Comparison of ENCODE assay signal across 5 worm cellular contexts in genomic region chrIV:7815683-7816183, ce11.
TF ChIP-seq lines count a peak whose summit lies in the region.

Gene cdgs-1 (minus strand): TSS chrIV:7815733.

TF ChIP-seq in whole organism, L1 larva, 84 proteins besides CTCF, POLR2A, EP300 and RAD21 (continued from another document and continues in another):
- TF ChIP-seq lin-15B (tag; optimal IDR thresholded peaks at IDR 0.05; lab: Kevin White, UChicago) (no peak), zip-4 (GFP tag; optimal IDR thresholded peaks at IDR 0.05; lab: Kevin White, UChicago) (no peak), skn-1 (tag; optimal IDR thresholded peaks at IDR 0.05; lab: Kevin White, UChicago) (peak; percentile 21), aha-1 (tag; optimal IDR thresholded peaks at IDR 0.05; lab: Kevin White, UChicago) (no peak), lin-13 (GFP tag; optimal IDR thresholded peaks at IDR 0.05; lab: Kevin White, UChicago) (no peak), isw-1 (GFP tag; IDR thresholded peaks at IDR 0.05; lab: Robert Waterston, UW) (no peak), hlh-17 (GFP tag; optimal IDR thresholded peaks at IDR 0.05; lab: Kevin White, UChicago; ENCODE audit: borderline replicate concordance) (no peak), hlh-4 (tag; optimal IDR thresholded peaks at IDR 0.05; lab: Kevin White, UChicago) (no peak), nhr-19 (GFP tag; conservative IDR thresholded peaks at IDR 0.05; lab: Robert Waterston, UW) (no peak), egl-27 (tag; optimal IDR thresholded peaks at IDR 0.05; lab: Kevin White, UChicago) (no peak), jun-1 (tag; optimal IDR thresholded peaks at IDR 0.05; lab: Kevin White, UChicago) (no peak), lin-14 (GFP tag; optimal IDR thresholded peaks at IDR 0.05; lab: Kevin White, UChicago) (peak; percentile 85), rnt-1 (tag; optimal IDR thresholded peaks at IDR 0.05; lab: Kevin White, UChicago) (peak; percentile 23), ztf-4 (tag; optimal IDR thresholded peaks at IDR 0.05; lab: Kevin White, UChicago) (no peak), nhr-237 (tag; optimal IDR thresholded peaks at IDR 0.05; lab: Kevin White, UChicago) (no peak), snpc-4 (tag; optimal IDR thresholded peaks at IDR 0.05; lab: Kevin White, UChicago) (no peak), fkh-10 (GFP tag; optimal IDR thresholded peaks at IDR 0.05; lab: Kevin White, UChicago) (peak; percentile 65), mef-2 (tag; optimal IDR thresholded peaks at IDR 0.05; lab: Kevin White, UChicago) (no peak), mdl-1 (tag; optimal IDR thresholded peaks at IDR 0.05; lab: Kevin White, UChicago) (peak in 1 of 2 experiments; percentile 82), pag-3 (tag; optimal IDR thresholded peaks at IDR 0.05; lab: Kevin White, UChicago; ENCODE audit: borderline replicate concordance, insufficient read depth) (no peak), F16B12.6 (tag; optimal IDR thresholded peaks at IDR 0.05; lab: Kevin White, UChicago) (peak; percentile 15), nhr-11 (tag; optimal IDR thresholded peaks at IDR 0.05; lab: Kevin White, UChicago) (no peak), C16A3.4 (tag; optimal IDR thresholded peaks at IDR 0.05; lab: Kevin White, UChicago) (peak; percentile 25), nhr-76 (tag; optimal IDR thresholded peaks at IDR 0.05; lab: Kevin White, UChicago) (no peak), aly-2 (tag; optimal IDR thresholded peaks at IDR 0.05; lab: Kevin White, UChicago) (no peak), C34B4.2 (tag; optimal IDR thresholded peaks at IDR 0.05; lab: Kevin White, UChicago) (no peak), vab-15 (tag; optimal IDR thresholded peaks at IDR 0.05; lab: Kevin White, UChicago) (no peak)

TF ChIP-seq in whole organism, L2 larva, 48 proteins besides CTCF, POLR2A, EP300 and RAD21 (continued from another document):
- TF ChIP-seq F13H6.1 (tag; optimal IDR thresholded peaks at IDR 0.05; lab: Kevin White, UChicago) (peak; percentile 19), mbf-1 (tag; optimal IDR thresholded peaks at IDR 0.05; lab: Kevin White, UChicago) (no peak), nhr-23 (tag; optimal IDR thresholded peaks at IDR 0.05; lab: Kevin White, UChicago) (no peak), mdl-1 (tag; optimal IDR thresholded peaks at IDR 0.05; lab: Kevin White, UChicago) (peak; percentile 62 to 64), C34F6.9 (tag; optimal IDR thresholded peaks at IDR 0.05; lab: Kevin White, UChicago) (peak; percentile 73), aly-2 (tag; optimal IDR thresholded peaks at IDR 0.05; lab: Kevin White, UChicago) (no peak), crh-2 (tag; optimal IDR thresholded peaks at IDR 0.05; lab: Kevin White, UChicago) (peak; percentile 75), unc-55 (GFP tag; optimal IDR thresholded peaks at IDR 0.05; lab: Kevin White, UChicago) (peak; percentile 57), zag-1 (tag; optimal IDR thresholded peaks at IDR 0.05; lab: Kevin White, UChicago) (no peak)

TF ChIP-seq in whole organism, L3 larva, 47 proteins besides CTCF, POLR2A, EP300 and RAD21 (continued from another document):
- no peak for TF ChIP-seq nhr-25 (tag; optimal IDR thresholded peaks at IDR 0.05; lab: Kevin White, UChicago)
- TF ChIP-seq nhr-23 (tag; optimal IDR thresholded peaks at IDR 0.05; lab: Kevin White, UChicago) = no peak
- TF ChIP-seq elt-2 (tag; optimal IDR thresholded peaks at IDR 0.05; lab: Kevin White, UChicago) = peak; percentile 27
- peak; percentile 49 for TF ChIP-seq snpc-4 (tag; optimal IDR thresholded peaks at IDR 0.05; lab: Kevin White, UChicago)
- TF ChIP-seq skn-1 (tag; optimal IDR thresholded peaks at IDR 0.05; lab: Kevin White, UChicago) = no peak
- no peak for TF ChIP-seq zag-1 (tag; optimal IDR thresholded peaks at IDR 0.05; lab: Kevin White, UChicago)
- peak; percentile 55 for TF ChIP-seq fkh-2 (tag; optimal IDR thresholded peaks at IDR 0.05; lab: Kevin White, UChicago)
- no peak for TF ChIP-seq nhr-77 (tag; optimal IDR thresholded peaks at IDR 0.05; lab: Kevin White, UChicago)
- no peak for TF ChIP-seq R02D3.7 (tag; optimal IDR thresholded peaks at IDR 0.05; lab: Kevin White, UChicago)
- TF ChIP-seq unc-39 (tag; optimal IDR thresholded peaks at IDR 0.05; lab: Kevin White, UChicago) = no peak
- TF ChIP-seq nhr-237 (tag; optimal IDR thresholded peaks at IDR 0.05; lab: Kevin White, UChicago) = no peak
- TF ChIP-seq nhr-12 (tag; optimal IDR thresholded peaks at IDR 0.05; lab: Kevin White, UChicago) = no peak
- TF ChIP-seq daf-12 (tag; optimal IDR thresholded peaks at IDR 0.05; lab: Kevin White, UChicago) = no peak
- no peak for TF ChIP-seq fos-1 (tag; optimal IDR thresholded peaks at IDR 0.05; lab: Kevin White, UChicago)
- peak; percentile 69 for TF ChIP-seq nfya-1 (tag; optimal IDR thresholded peaks at IDR 0.05; lab: Kevin White, UChicago; ENCODE audit: insufficient read depth)
- no peak for TF ChIP-seq eor-1 (tag; optimal IDR thresholded peaks at IDR 0.05; lab: Kevin White, UChicago)
- no peak for TF ChIP-seq tbx-2 (tag; optimal IDR thresholded peaks at IDR 0.05; lab: Kevin White, UChicago)
- peak; percentile 58 for TF ChIP-seq egl-5 (tag; optimal IDR thresholded peaks at IDR 0.05; lab: Kevin White, UChicago)
- no peak for TF ChIP-seq hmg-11 (tag; optimal IDR thresholded peaks at IDR 0.05; lab: Kevin White, UChicago)
- TF ChIP-seq nhr-28 (tag; optimal IDR thresholded peaks at IDR 0.05; lab: Kevin White, UChicago) = no peak
- TF ChIP-seq nhr-11 (tag; optimal IDR thresholded peaks at IDR 0.05; lab: Kevin White, UChicago) = no peak
TF ChIP-seq in whole organism, L3 larva: peak in this region for 9.

TF ChIP-seq in whole organism, L4 larva, 104 proteins besides CTCF, POLR2A, EP300 and RAD21 (continued from another document):
- TF ChIP-seq ceh-20 (GFP tag; IDR thresholded peaks at IDR 0.05; lab: Robert Waterston, UW) (no peak), pha-4 (GFP tag; IDR thresholded peaks at IDR 0.05; lab: Robert Waterston, UW) (no peak), pha-4 (tag; optimal IDR thresholded peaks at IDR 0.05; lab: Kevin White, UChicago) (peak; percentile 26), fos-1 (tag; optimal IDR thresholded peaks at IDR 0.05; lab: Kevin White, UChicago) (no peak), hlh-11 (tag; optimal IDR thresholded peaks at IDR 0.05; lab: Kevin White, UChicago) (peak; percentile 72), hlh-30 (tag; optimal IDR thresholded peaks at IDR 0.05; lab: Kevin White, UChicago; ENCODE audit: insufficient read depth) (peak; percentile 96), pqm-1 (tag; optimal IDR thresholded peaks at IDR 0.05; lab: Kevin White, UChicago) (no peak), saeg-2 (GFP tag; IDR thresholded peaks at IDR 0.05; lab: Robert Waterston, UW) (no peak), mdt-29 (GFP tag; IDR thresholded peaks at IDR 0.05; lab: Robert Waterston, UW) (no peak), daf-8 (GFP tag; IDR thresholded peaks at IDR 0.05; lab: Robert Waterston, UW) (no peak), ces-1 (GFP tag; optimal IDR thresholded peaks at IDR 0.05; lab: Kevin White, UChicago) (peak; percentile 40), lsy-2 (tag; optimal IDR thresholded peaks at IDR 0.05; lab: Kevin White, UChicago) (peak in 1 of 2 experiments; percentile 57), ZK546.5 (tag; optimal IDR thresholded peaks at IDR 0.05; lab: Kevin White, UChicago) (no peak), lin-38 (GFP tag; IDR thresholded peaks at IDR 0.05; lab: Robert Waterston, UW) (0 out of 2 replicates have a peak, but pooled peaks have one; percentile 8), mdl-1 (tag; optimal IDR thresholded peaks at IDR 0.05; lab: Kevin White, UChicago) (peak; percentile 59 to 90), nhr-28 (tag; optimal IDR thresholded peaks at IDR 0.05; lab: Kevin White, UChicago) (peak; percentile 64), hmg-1.1 (GFP tag; IDR thresholded peaks at IDR 0.05; lab: Robert Waterston, UW) (0 out of 2 replicates have a peak, but pooled peaks have one; percentile 40), nhr-237 (tag; optimal IDR thresholded peaks at IDR 0.05; lab: Kevin White, UChicago) (no peak), aha-1 (tag; lab: Kevin White, UChicago) (no peak), nhr-77 (tag; optimal IDR thresholded peaks at IDR 0.05; lab: Kevin White, UChicago) (peak; percentile 38), nhr-48 (tag; optimal IDR thresholded peaks at IDR 0.05; lab: Kevin White, UChicago) (no peak), mep-1 (tag; optimal IDR thresholded peaks at IDR 0.05; lab: Kevin White, UChicago) (peak; percentile 48), F44E2.7 (GFP tag; IDR thresholded peaks at IDR 0.05; lab: Robert Waterston, UW) (no peak), lin-1 (GFP tag; IDR thresholded peaks at IDR 0.05; lab: Robert Waterston, UW) (no peak), ctbp-1 (GFP tag; IDR thresholded peaks at IDR 0.05; lab: Robert Waterston, UW) (peak; percentile 23; the same call in 1 of the 2 replicates), daf-16 (GFP tag; optimal IDR thresholded peaks at IDR 0.05; lab: Kevin White, UChicago) (no peak), daf-16 (tag; optimal IDR thresholded peaks at IDR 0.05; lab: Kevin White, UChicago) (peak; percentile 94)
TF ChIP-seq in whole organism, L4 larva: peak in this region for 19.

TF ChIP-seq in whole organism, late embryonic, 69 proteins besides CTCF, POLR2A, EP300 and RAD21 (continued from another document):
- TF ChIP-seq pros-1 (tag; optimal IDR thresholded peaks at IDR 0.05; lab: Kevin White, UChicago) (no peak), elt-2 (tag; optimal IDR thresholded peaks at IDR 0.05; lab: Kevin White, UChicago) (no peak), eyg-1 (tag; optimal IDR thresholded peaks at IDR 0.05; lab: Kevin White, UChicago) (no peak)
